Worm (Caenorhabditis elegans): ENCODE results near the gene C18D11.6.

The C18D11.6 gene

DNA sequence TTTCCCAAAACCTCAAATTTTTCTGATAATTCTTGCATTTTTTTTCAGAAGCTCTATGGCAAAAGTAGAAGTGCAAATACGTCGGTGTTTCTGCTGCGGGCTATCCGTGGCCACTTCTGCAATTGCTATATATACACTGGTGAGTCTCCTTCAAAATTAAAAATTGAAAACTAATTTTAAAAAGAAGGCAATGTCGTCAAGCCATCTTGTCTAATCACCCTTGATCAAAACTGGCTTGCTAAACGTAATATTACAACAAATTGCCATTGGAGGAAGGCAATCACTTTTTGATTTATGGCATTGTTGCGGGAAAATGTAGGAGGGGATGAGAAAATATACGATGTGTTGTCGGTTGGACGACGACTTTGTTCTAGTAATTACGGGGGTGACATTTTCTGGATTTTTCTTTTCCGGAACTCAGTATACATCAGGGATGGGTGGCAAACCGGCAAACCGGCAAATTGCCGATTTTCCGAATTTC lies 6.2 kb downstream of the C18D11.6 start, which contains the start of gene C18D11.1:
C18D11.1 (plus strand) TSS at position 51 of the 481 bp plus-strand sequence.
- TF ChIP-seq dmd-8 (GFP tag; IDR thresholded peaks at IDR 0.05) = no peak
- no peak for TF ChIP-seq nhr-25 (tag; optimal IDR thresholded peaks at IDR 0.05; ENCODE audit: borderline replicate concordance, insufficient read depth)
- no peak for TF ChIP-seq Y48G9A.11 (GFP tag; IDR thresholded peaks at IDR 0.05)
- no peak for TF ChIP-seq Y75B8A.6 (GFP tag; IDR thresholded peaks at IDR 0.05)
- no peak for TF ChIP-seq arid-1 (GFP tag; conservative IDR thresholded peaks at IDR 0.05)
- no peak for TF ChIP-seq ama-1 (optimal IDR thresholded peaks at IDR 0.05)
- TF ChIP-seq dmd-9 (GFP tag; IDR thresholded peaks at IDR 0.05) = no peak

DNA sequence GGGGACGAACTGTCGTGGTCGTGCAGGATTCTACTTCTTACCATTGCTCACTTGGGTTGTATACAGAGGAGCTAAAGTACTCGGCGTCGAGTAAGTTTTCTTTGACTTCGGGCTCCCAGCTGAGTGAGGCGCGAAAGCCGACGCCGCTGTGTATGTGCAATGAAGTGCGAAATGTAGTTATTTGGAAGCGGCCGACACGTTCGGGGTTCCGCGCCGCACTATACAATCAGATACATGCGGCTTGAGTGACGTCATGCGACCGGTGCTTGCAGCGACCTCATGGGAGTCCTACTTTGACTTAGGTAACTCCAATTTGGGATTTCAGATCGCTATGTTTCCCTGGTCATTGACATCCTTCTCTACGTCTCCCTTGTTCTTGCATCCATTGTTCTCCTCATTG lies 7.5 kb downstream of the C18D11.6 start:
- TF ChIP-seq snpc-4 (tag; optimal IDR thresholded peaks at IDR 0.05) (peak; percentile 26), F44E2.7 (GFP tag; IDR thresholded peaks at IDR 0.05) (no peak), jun-1 (tag; optimal IDR thresholded peaks at IDR 0.05) (no peak), lim-7 (GFP tag; IDR thresholded peaks at IDR 0.05) (no peak), set-16 (GFP tag; IDR thresholded peaks at IDR 0.05) (0 out of 2 replicates have a peak, but pooled peaks have one; percentile 4), lin-39 (tag; optimal IDR thresholded peaks at IDR 0.05) (no peak), zag-1 (tag; optimal IDR thresholded peaks at IDR 0.05) (no peak), daf-16 (GFP tag; optimal IDR thresholded peaks at IDR 0.05) (no peak), daf-16 (tag; optimal IDR thresholded peaks at IDR 0.05) (peak; percentile 3), fos-1 (tag; optimal IDR thresholded peaks at IDR 0.05) (no peak)

DNA sequence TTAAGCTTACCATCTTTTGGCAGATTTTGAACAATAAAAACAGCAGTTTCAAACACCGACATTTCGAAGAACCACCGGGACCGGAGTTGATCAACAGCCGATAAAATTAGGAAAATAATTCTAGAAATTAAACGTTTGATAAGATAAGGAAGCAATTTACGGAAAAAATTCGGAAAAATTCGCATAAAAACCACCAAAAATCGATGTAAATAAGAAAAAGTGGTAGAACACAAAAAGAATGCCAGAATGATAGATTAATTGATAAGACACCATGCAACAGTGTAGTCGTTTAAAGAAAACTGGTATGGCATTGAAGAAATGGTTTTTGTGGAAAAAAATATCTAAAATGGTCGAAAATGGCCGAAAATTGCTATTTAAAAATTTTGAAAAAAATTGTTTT lies 12.1 kb downstream of the C18D11.6 start, which contains the start of gene maa-1:
maa-1 (minus strand) TSS at position 120 of the 400 bp plus-strand sequence.
- TF ChIP-seq ztf-7 (tag; optimal IDR thresholded peaks at IDR 0.05) (no peak), egl-27 (tag; optimal IDR thresholded peaks at IDR 0.05) (no peak), lsy-2 (tag; optimal IDR thresholded peaks at IDR 0.05) (peak in 1 of 2 experiments; percentile 8), dve-1 (tag; optimal IDR thresholded peaks at IDR 0.05; ENCODE audit: insufficient read depth) (peak; percentile 74), ama-1 (optimal IDR thresholded peaks at IDR 0.05) (no peak), skn-1 (tag; optimal IDR thresholded peaks at IDR 0.05) (no peak), snpc-4 (tag; optimal IDR thresholded peaks at IDR 0.05) (no peak), zfp-2 (tag; optimal IDR thresholded peaks at IDR 0.05) (no peak), attf-4 (tag; optimal IDR thresholded peaks at IDR 0.05) (no peak), nhr-77 (tag; optimal IDR thresholded peaks at IDR 0.05) (peak; percentile 48), madf-5 (GFP tag; IDR thresholded peaks at IDR 0.05) (no peak), unc-130 (GFP tag; optimal IDR thresholded peaks at IDR 0.05) (no peak), F10B5.3 (tag; optimal IDR thresholded peaks at IDR 0.05) (no peak), pqm-1 (tag; optimal IDR thresholded peaks at IDR 0.05) (peak; percentile 39), php-3 (GFP tag; IDR thresholded peaks at IDR 0.05) (0 out of 2 replicates have a peak, but pooled peaks have one; percentile 56), mep-1 (tag; optimal IDR thresholded peaks at IDR 0.05) (no peak), spr-3 (GFP tag; optimal IDR thresholded peaks at IDR 0.05) (no peak), daf-16 (GFP tag; optimal IDR thresholded peaks at IDR 0.05) (no peak), daf-16 (tag; optimal IDR thresholded peaks at IDR 0.05) (peak; percentile 97), nhr-28 (tag; optimal IDR thresholded peaks at IDR 0.05) (peak; percentile 78), rbr-2 (tag; optimal IDR thresholded peaks at IDR 0.05) (no peak), hlh-11 (tag; optimal IDR thresholded peaks at IDR 0.05) (peak; percentile 64)

DNA sequence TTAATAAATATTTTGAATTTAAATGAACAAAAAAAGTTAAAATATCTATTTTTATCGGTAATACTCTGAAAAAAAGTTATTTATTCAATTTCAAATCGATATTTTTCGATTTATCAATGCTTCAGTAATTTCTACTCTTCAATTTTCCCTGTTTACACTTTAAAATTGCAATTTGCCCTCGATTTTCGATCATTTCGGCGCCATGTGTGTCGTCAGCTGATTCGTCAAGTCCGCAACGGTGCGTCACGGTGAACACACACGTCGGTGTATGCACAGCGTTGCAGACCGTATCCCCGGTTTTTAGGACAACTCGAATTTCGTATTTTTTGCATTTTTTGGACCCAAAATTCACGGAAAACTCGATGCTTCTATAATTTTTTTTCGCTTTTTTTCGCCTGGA lies 12.9 kb downstream of the C18D11.6 start, which contains the start of gene C18D11.3:
C18D11.3 (plus strand) TSS at position 189 of the 400 bp plus-strand sequence.
- no peak for TF ChIP-seq Y48G9A.11 (GFP tag; IDR thresholded peaks at IDR 0.05)
- peak; percentile 56 for TF ChIP-seq ztf-7 (tag; optimal IDR thresholded peaks at IDR 0.05)
- no peak for TF ChIP-seq saeg-2 (GFP tag; IDR thresholded peaks at IDR 0.05)
- no peak for TF ChIP-seq zag-1 (tag; optimal IDR thresholded peaks at IDR 0.05)
- TF ChIP-seq mxl-2 (GFP tag; conservative IDR thresholded peaks at IDR 0.05) = no peak
- no peak for TF ChIP-seq daf-19 (GFP tag; conservative IDR thresholded peaks at IDR 0.05)
- TF ChIP-seq fos-1 (tag; optimal IDR thresholded peaks at IDR 0.05) = no peak
- no peak for TF ChIP-seq zip-11 (GFP tag; IDR thresholded peaks at IDR 0.05)
- peak; percentile 55; the same call in 1 of the 2 replicates for TF ChIP-seq madf-9 (GFP tag; conservative IDR thresholded peaks at IDR 0.05)
- no peak for TF ChIP-seq aly-2 (tag; optimal IDR thresholded peaks at IDR 0.05)
- peak; percentile 99 for TF ChIP-seq aha-1 (tag)
- TF ChIP-seq arid-1 (GFP tag; conservative IDR thresholded peaks at IDR 0.05) = peak; percentile 48; the same call in 1 of the 2 replicates
- TF ChIP-seq ama-1 (optimal IDR thresholded peaks at IDR 0.05) = peak; percentile 20
- no peak for TF ChIP-seq sdz-12 (GFP tag; optimal IDR thresholded peaks at IDR 0.05)
- TF ChIP-seq daf-12 (tag; optimal IDR thresholded peaks at IDR 0.05) = no peak
- peak in 1 of 2 experiments; percentile 97 for TF ChIP-seq unc-62 (GFP tag; optimal IDR thresholded peaks at IDR 0.05 in 1 of 2)
- no peak for TF ChIP-seq unc-62 (tag; optimal IDR thresholded peaks at IDR 0.05)
- TF ChIP-seq mes-2 (tag; optimal IDR thresholded peaks at IDR 0.05; ENCODE audit: poor library complexity, severe bottlenecking) = peak; percentile 86
- TF ChIP-seq set-16 (GFP tag; IDR thresholded peaks at IDR 0.05) = no peak
- TF ChIP-seq unc-39 (tag; optimal IDR thresholded peaks at IDR 0.05) = no peak

All from whole organism, L4 larva.